Fruit fly (Drosophila melanogaster): ENCODE results near the gene ct.

- TF ChIP-seq tj (GFP tag; optimal IDR thresholded peaks at IDR 0.05) (no peak), cic (GFP tag; optimal IDR thresholded peaks at IDR 0.05) (no peak), pad (GFP tag; optimal IDR thresholded peaks at IDR 0.05) (no peak), CG7045 (GFP tag; optimal IDR thresholded peaks at IDR 0.05) (no peak), CG5204 (GFP tag; optimal IDR thresholded peaks at IDR 0.05) (no peak), Mnt (GFP tag; optimal IDR thresholded peaks at IDR 0.05) (no peak), CG12768 (GFP tag; optimal IDR thresholded peaks at IDR 0.05) (no peak)
These were observed 4.6 kb upstream of the ct start for dm6 chrX:7603657-7604056.

All from whole organism, adult.